Worm (Caenorhabditis elegans) whole organism, L4/young adult: ENCODE results near the gene dmd-3.

Experiments
- W03F9.2 ChIP-seq: fragments of 150-350 bp; optimal IDR thresholded peaks from 2 replicates; lab custom pipeline; 2014; ENCODE audit warnings: missing biosample characterization, missing genetic modification characterization
- dao-5 ChIP-seq: sonication (generic microtip); optimal IDR thresholded peaks from 2 replicates; lab custom pipeline; 2016; ENCODE audit warnings: missing genotype, missing genetic modification characterization, moderate library complexity, missing compliant biosample characterization
- him-1 ChIP-seq: sonication (generic microtip); optimal IDR thresholded peaks from 2 replicates; lab custom pipeline; 2016; ENCODE audit warnings: missing genotype, missing genetic modification reagents, missing genetic modification characterization, missing compliant biosample characterization

- TF ChIP-seq him-1 (no peak), W03F9.2 (tag; lab: Kevin White, UChicago) (no peak), dao-5 (no peak)
These were observed 15.8 kb upstream of the dmd-3 start for ce11 chrV:19670866-19671265.
